Worm (Caenorhabditis elegans): ENCODE measurements around the gene cyp-33E3.

DNA sequence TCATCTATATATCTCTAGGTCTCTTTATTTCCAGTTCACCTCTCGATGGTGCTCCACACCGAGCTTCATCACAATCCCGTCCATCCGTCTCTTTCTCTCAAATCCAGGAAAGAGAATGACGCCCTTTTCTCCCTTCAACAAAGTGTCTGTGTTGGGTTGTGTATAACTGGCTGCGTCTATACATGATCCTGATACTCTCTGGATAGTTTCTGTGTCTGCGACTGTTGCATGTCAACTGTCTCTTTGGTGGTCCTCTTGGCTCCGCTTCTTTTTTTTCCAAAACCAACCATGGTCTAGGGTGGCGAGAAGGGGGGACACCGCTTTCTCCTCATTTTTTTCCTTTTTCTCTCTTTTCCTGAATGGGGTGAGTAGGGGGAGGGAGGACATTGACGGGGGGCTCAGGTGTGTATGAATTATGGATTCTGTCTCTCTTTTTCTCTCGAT lies 14.8 kb downstream of the cyp-33E3 start:
- TF ChIP-seq aly-2 (tag; optimal IDR thresholded peaks at IDR 0.05) (no peak), T20F7.1 (GFP tag; optimal IDR thresholded peaks at IDR 0.05) (no peak), egl-27 (tag; optimal IDR thresholded peaks at IDR 0.05) (no peak), pqm-1 (tag; optimal IDR thresholded peaks at IDR 0.05) (no peak)

Measured in whole organism, L4 larva.